Fruit fly (Drosophila melanogaster): ENCODE data around the gene CG7840.
A peak's percentile ranks its signal among the peaks of the same experiment; 100 is the strongest.

CG7840 gene

dm6 chr2L:8305409-8305808 lies at the start of gene CG7840 (continued):
- TF ChIP-seq YL-1 (GFP tag; optimal IDR thresholded peaks at IDR 0.05) (peak; percentile 38), sug (tag; optimal IDR thresholded peaks at IDR 0.05) (no peak), Dref (GFP tag; IDR thresholded peaks at IDR 0.05) (peak; percentile 89), CG7963 (GFP tag; IDR thresholded peaks at IDR 0.05; ENCODE audit: partially characterized antibody) (peak; percentile 83), bbx (GFP tag; IDR thresholded peaks at IDR 0.05; ENCODE audit: partially characterized antibody) (peak; percentile 91), HLH4C (GFP tag; IDR thresholded peaks at IDR 0.05; ENCODE audit: partially characterized antibody) (peak; percentile 78), CG4360 (GFP tag; IDR thresholded peaks at IDR 0.05) (no peak), CG14710 (tag; optimal IDR thresholded peaks at IDR 0.05) (peak; percentile 3), PHDP (tag; optimal IDR thresholded peaks at IDR 0.05) (no peak), hbn (GFP tag; IDR thresholded peaks at IDR 0.05; ENCODE audit: partially characterized antibody) (peak; percentile 94), Med (GFP tag) (peak; percentile 57), CG5180 (GFP tag; optimal IDR thresholded peaks at IDR 0.05) (no peak), tna (GFP tag; IDR thresholded peaks at IDR 0.05; ENCODE audit: partially characterized antibody) (peak; percentile 78), Bgb (GFP tag; IDR thresholded peaks at IDR 0.05; ENCODE audit: partially characterized antibody) (peak; percentile 92), CG13775 (GFP tag; optimal IDR thresholded peaks at IDR 0.05) (no peak), trh (GFP tag; optimal IDR thresholded peaks at IDR 0.05) (no peak), CG16813 (GFP tag; IDR thresholded peaks at IDR 0.05; ENCODE audit: partially characterized antibody) (peak; percentile 82), CG2712 (tag; optimal IDR thresholded peaks at IDR 0.05) (peak; percentile 5), CG15514 (GFP tag; optimal IDR thresholded peaks at IDR 0.05) (peak; percentile 54), CG13287 (GFP tag; IDR thresholded peaks at IDR 0.05; ENCODE audit: partially characterized antibody) (peak; percentile 95), Hand (GFP tag; optimal IDR thresholded peaks at IDR 0.05) (no peak), Atf6 (GFP tag; IDR thresholded peaks at IDR 0.05) (no peak), lab (GFP tag; optimal IDR thresholded peaks at IDR 0.05) (no peak), tgo (GFP tag; IDR thresholded peaks at IDR 0.05) (no peak), crp (GFP tag; optimal IDR thresholded peaks at IDR 0.05) (no peak), nerfin-2 (GFP tag; IDR thresholded peaks at IDR 0.05; ENCODE audit: partially characterized antibody) (peak; percentile 78), CG2116 (GFP tag; optimal IDR thresholded peaks at IDR 0.05) (peak; percentile 76), CG18599 (GFP tag; optimal IDR thresholded peaks at IDR 0.05) (no peak), CG11560 (tag; IDR thresholded peaks at IDR 0.05) (peak; percentile 57; the same call in 1 of the 3 replicates), Blimp-1 (GFP tag; optimal IDR thresholded peaks at IDR 0.05) (peak; percentile 57), Scr (GFP tag; IDR thresholded peaks at IDR 0.05; ENCODE audit: partially characterized antibody) (peak; percentile 88), unc-4 (GFP tag; IDR thresholded peaks at IDR 0.05; ENCODE audit: partially characterized antibody) (peak; percentile 95), CG11085 (GFP tag; IDR thresholded peaks at IDR 0.05) (no peak), nom (GFP tag; optimal IDR thresholded peaks at IDR 0.05) (no peak), trem (tag; optimal IDR thresholded peaks at IDR 0.05) (peak; percentile 32), Deaf1 (tag; optimal IDR thresholded peaks at IDR 0.05) (no peak), Nf-YB (GFP tag; optimal IDR thresholded peaks at IDR 0.05) (no peak), CG31365 (tag; optimal IDR thresholded peaks at IDR 0.05) (no peak), knrl (GFP tag; IDR thresholded peaks at IDR 0.05; ENCODE audit: partially characterized antibody) (peak; percentile 85), CoRest (tag; optimal IDR thresholded peaks at IDR 0.05) (peak; percentile 3)

All from whole organism, embryonic.